Worm (Caenorhabditis elegans) whole organism, young adult: Measurements from ENCODE around the gene skr-8.

Source experiments
- B0019.2 ChIP-seq: fragments of 200-800 bp; sonication (Bioruptor generic); conservative IDR thresholded peaks from 2 replicates; pipeline ENCODE4 v1.3.6; 2022; ENCODE audit warnings: missing genetic modification reagents, missing genetic modification characterization, missing compliant biosample characterization
- B0261.1 ChIP-seq: sonication (generic microtip); optimal IDR thresholded peaks from 2 replicates; lab custom pipeline; 2016; ENCODE audit warnings: mild to moderate bottlenecking, missing genetic modification characterization, moderate library complexity, missing compliant biosample characterization
- B0336.3 ChIP-seq: fragments of 200-800 bp; sonication (Bioruptor generic); IDR thresholded peaks from 2 replicates; pipeline ENCODE4 v1.3.6; 2022; ENCODE audit warnings: missing genetic modification characterization, missing compliant biosample characterization
- D2030.7 ChIP-seq: fragments of 200-800 bp; sonication (Bioruptor generic); IDR thresholded peaks from 2 replicates; pipeline ENCODE4 v1.3.6; 2022; ENCODE audit warnings: missing genetic modification reagents, missing genetic modification characterization, missing compliant biosample characterization
- F23B12.7 ChIP-seq: sonication (generic microtip); optimal IDR thresholded peaks from 2 replicates; lab custom pipeline; 2017; ENCODE audit warnings: missing genetic modification characterization, mild to moderate bottlenecking, missing compliant biosample characterization, antibody characterized with exemption, moderate library complexity; ENCODE audit not compliant: insufficient read depth
- F57C9.4 ChIP-seq: sonication (generic microtip); optimal IDR thresholded peaks from 2 replicates; lab custom pipeline; 2017; ENCODE audit warnings: mild to moderate bottlenecking, missing genetic modification characterization, missing compliant biosample characterization
- Y53F4B.3 ChIP-seq: fragments of 200-800 bp; sonication (Bioruptor generic); IDR thresholded peaks from 2 replicates; pipeline ENCODE4 v1.3.6; 2022; ENCODE audit warnings: missing genetic modification reagents, missing genetic modification characterization, missing compliant biosample characterization
- Y53G8AR.9 ChIP-seq: fragments of 200-800 bp; sonication (Bioruptor generic); conservative IDR thresholded peaks from 2 replicates; pipeline ENCODE4 v1.3.6; 2022; ENCODE audit warnings: missing genetic modification reagents, missing genetic modification characterization, missing compliant biosample characterization
- Y79H2A.3 ChIP-seq: fragments of 200-800 bp; sonication (Bioruptor generic); conservative IDR thresholded peaks from 2 replicates; pipeline ENCODE4 v1.3.6; 2022; ENCODE audit warnings: missing genetic modification reagents, missing genetic modification characterization, missing compliant biosample characterization
- attf-5 ChIP-seq: fragments of 200-800 bp; sonication (Bioruptor generic); optimal IDR thresholded peaks from 2 replicates; lab custom pipeline; 2018; ENCODE audit warnings: mild to moderate bottlenecking, missing genetic modification characterization, missing compliant biosample characterization
- cebp-1 ChIP-seq, 2 experiments: fragments of 200-800 bp in 1 of 2; sonication (Bioruptor generic) in 1 of 2; sonication (generic microtip) in 1 of 2; IDR thresholded peaks in 1 of 2; optimal IDR thresholded peaks in 1 of 2; 2 replicates each; pipeline versions ENCODE4 v1.3.6 to Lab custom; 2017 to 2022; ENCODE audit warnings: missing compliant biosample characterization in 2 of 2, missing genetic modification characterization in 2 of 2, mild to moderate bottlenecking in 1 of 2, missing genetic modification reagents in 1 of 2, moderate library complexity in 1 of 2
- cebp-2 ChIP-seq: fragments of 200-800 bp; sonication (Bioruptor generic); IDR thresholded peaks from 2 replicates; pipeline ENCODE4 v1.3.6; 2022; ENCODE audit warnings: missing genetic modification characterization, missing compliant biosample characterization
- ceh-40 ChIP-seq: fragments of 200-800 bp; sonication (Bioruptor generic); IDR thresholded peaks from 2 replicates; pipeline ENCODE4 v1.3.6; 2022; ENCODE audit warnings: missing genetic modification characterization, missing compliant biosample characterization
- ceh-79 ChIP-seq: sonication (generic microtip); optimal IDR thresholded peaks from 2 replicates; lab custom pipeline; 2017; ENCODE audit warnings: mild to moderate bottlenecking, missing genetic modification characterization, missing compliant biosample characterization
- fkh-3 ChIP-seq: sonication (generic microtip); optimal IDR thresholded peaks from 2 replicates; lab custom pipeline; 2016; ENCODE audit warnings: mild to moderate bottlenecking, missing genetic modification characterization, missing compliant biosample characterization
- him-1 ChIP-seq: sonication (generic microtip); optimal IDR thresholded peaks from 2 replicates; lab custom pipeline; 2016; ENCODE audit warnings: missing genotype, missing genetic modification reagents, missing genetic modification characterization, missing compliant biosample characterization
- hrde-1 ChIP-seq: sonication (generic microtip); optimal IDR thresholded peaks from 2 replicates; lab custom pipeline; 2016; ENCODE audit warnings: missing genetic modification characterization, mild to moderate bottlenecking, missing compliant biosample characterization, moderate library complexity, missing genotype, missing genetic modification reagents, borderline replicate concordance
- hsf-1 ChIP-seq: fragments of 200-800 bp; sonication (Bioruptor generic); IDR thresholded peaks from 2 replicates; pipeline ENCODE4 v1.3.6; 2022; ENCODE audit warnings: missing genetic modification reagents, missing genetic modification characterization, missing compliant biosample characterization
- lag-1 ChIP-seq: fragments of 200-800 bp; sonication (Bioruptor generic); IDR thresholded peaks from 2 replicates; pipeline ENCODE4 v1.3.6; 2022; ENCODE audit warnings: missing genetic modification reagents, missing genetic modification characterization, missing compliant biosample characterization
- lin-35 ChIP-seq, 3 experiments: fragments of 150-350 bp in 2 of 3; sonication (generic microtip) in 1 of 3; optimal IDR thresholded peaks; 2 replicates each; lab custom pipeline; 2014 to 2018; ENCODE audit warnings: missing biosample characterization in 3 of 3, missing genetic modification characterization in 3 of 3, missing genetic modification reagents in 3 of 3
- madf-10 ChIP-seq: sonication (generic microtip); optimal IDR thresholded peaks from 2 replicates; lab custom pipeline; 2016; ENCODE audit warnings: mild to moderate bottlenecking, missing genetic modification characterization, missing compliant biosample characterization
- madf-6 ChIP-seq: fragments of 200-800 bp; sonication (Bioruptor generic); IDR thresholded peaks from 2 replicates; pipeline ENCODE4 v1.3.6; 2022; ENCODE audit warnings: missing genetic modification reagents, missing genetic modification characterization, missing compliant biosample characterization
- madf-8 ChIP-seq: fragments of 200-800 bp; sonication (Bioruptor generic); conservative IDR thresholded peaks from 2 replicates; pipeline ENCODE4 v1.3.6; 2022; ENCODE audit warnings: missing genetic modification reagents, missing genetic modification characterization, missing compliant biosample characterization
- mes-4 ChIP-seq: sonication (generic microtip); optimal IDR thresholded peaks from 2 replicates; lab custom pipeline; 2016; ENCODE audit warnings: missing genotype, missing genetic modification characterization, missing compliant biosample characterization
- nfya-1 ChIP-seq: sonication (generic microtip); optimal IDR thresholded peaks from 2 replicates; lab custom pipeline; 2017; ENCODE audit warnings: antibody characterized with exemption, missing compliant biosample characterization, missing genetic modification characterization, borderline replicate concordance; ENCODE audit not compliant: insufficient read depth
- nhr-120 ChIP-seq: fragments of 200-800 bp; sonication (Bioruptor generic); IDR thresholded peaks from 2 replicates; pipeline ENCODE4 v1.3.6; 2022; ENCODE audit warnings: missing genetic modification characterization, missing compliant biosample characterization
- nhr-80 ChIP-seq: sonication (generic microtip); optimal IDR thresholded peaks from 2 replicates; lab custom pipeline; 2016; ENCODE audit warnings: missing genetic modification characterization, missing compliant biosample characterization
- snpc-1.3 ChIP-seq: sonication (generic microtip); optimal IDR thresholded peaks from 2 replicates; lab custom pipeline; 2017; ENCODE audit warnings: missing genetic modification characterization, mild to moderate bottlenecking, missing compliant biosample characterization, antibody characterized with exemption, moderate library complexity, missing genotype, missing genetic modification reagents; ENCODE audit not compliant: insufficient read depth
- snpc-4 ChIP-seq, 5 experiments: fragments of 150-350 bp in 1 of 5; sonication (generic microtip) in 4 of 5; optimal IDR thresholded peaks; 2 replicates each; lab custom pipeline; 2014 to 2018; ENCODE audit warnings: missing genetic modification characterization in 5 of 5, missing biosample characterization in 3 of 5, antibody characterized with exemption in 2 of 5, mild to moderate bottlenecking in 2 of 5, missing compliant biosample characterization in 2 of 5, missing genotype in 2 of 5, moderate library complexity in 2 of 5, missing genetic modification reagents in 1 of 5
- tbp1 ChIP-seq: fragments of 200-800 bp; sonication (Bioruptor generic); optimal IDR thresholded peaks from 2 replicates; lab custom pipeline; 2018; ENCODE audit warnings: mild to moderate bottlenecking, missing genetic modification characterization, missing compliant biosample characterization
- unc-130 ChIP-seq: sonication (generic microtip); optimal IDR thresholded peaks from 2 replicates; lab custom pipeline; 2016; ENCODE audit warnings: missing genetic modification reagents, missing genetic modification characterization, missing compliant biosample characterization
- xnd-1 ChIP-seq: sonication (generic microtip); optimal IDR thresholded peaks from 2 replicates; lab custom pipeline; 2016; ENCODE audit warnings: missing genotype, missing genetic modification reagents, missing genetic modification characterization, missing compliant biosample characterization
- ztf-25 ChIP-seq: fragments of 200-800 bp; sonication (Bioruptor generic); IDR thresholded peaks from 2 replicates; pipeline ENCODE4 v1.3.6; 2022; ENCODE audit warnings: missing genetic modification reagents, missing genetic modification characterization, missing compliant biosample characterization
- ztf-28 ChIP-seq: fragments of 200-800 bp; sonication (Bioruptor generic); IDR thresholded peaks from 2 replicates; pipeline ENCODE4 v1.3.6; 2022; ENCODE audit warnings: missing genetic modification reagents, missing genetic modification characterization, missing compliant biosample characterization

skr-8 gene

DNA sequence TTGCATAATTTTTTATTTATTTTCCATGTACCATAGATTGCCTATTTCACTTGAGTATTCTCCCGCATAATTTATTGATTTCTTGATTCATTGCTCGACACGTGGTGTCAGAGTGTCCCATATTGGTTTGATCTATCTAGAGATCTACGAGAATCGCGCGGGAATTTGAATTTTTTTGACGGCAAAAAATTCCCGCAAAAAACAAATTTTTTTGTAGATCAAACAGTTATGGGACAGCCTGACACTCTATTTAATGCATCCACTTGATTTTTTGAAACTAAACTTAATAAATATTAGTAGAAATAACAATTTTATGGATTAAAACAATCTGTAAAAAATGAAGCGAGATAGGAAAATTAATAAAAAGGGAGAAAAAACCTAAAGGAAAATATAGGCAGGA is 39.7 kb downstream of the skr-8 start (continued):
- 0 out of 2 replicates have a peak, but pooled peaks have one; percentile 46 for TF ChIP-seq Y79H2A.3 (GFP tag; lab: Robert Waterston, UW)
- no peak for TF ChIP-seq madf-10
- TF ChIP-seq unc-130 (GFP tag; lab: Kevin White, UChicago), result no peak
- TF ChIP-seq cebp-1 (GFP tag; IDR thresholded peaks at IDR 0.05; lab: Robert Waterston, UW), result no peak
- no peak for TF ChIP-seq cebp-1 (tag; optimal IDR thresholded peaks at IDR 0.05; lab: Kevin White, UChicago)
- TF ChIP-seq hrde-1 (tag; lab: Kevin White, UChicago), result no peak
- TF ChIP-seq ztf-25 (GFP tag; lab: Robert Waterston, UW), result no peak
- no peak for TF ChIP-seq fkh-3 (tag; lab: Kevin White, UChicago)
- no peak for TF ChIP-seq ceh-40 (GFP tag; lab: Robert Waterston, UW)
- no peak for TF ChIP-seq snpc-1.3 (tag; lab: Kevin White, UChicago)
- TF ChIP-seq mes-4 (tag; lab: Kevin White, UChicago), result no peak
- peak; percentile 56 for TF ChIP-seq xnd-1 (tag; lab: Kevin White, UChicago)
- no peak for TF ChIP-seq B0019.2
- no peak for TF ChIP-seq nhr-80
- no peak for TF ChIP-seq cebp-2 (GFP tag; lab: Robert Waterston, UW)
- TF ChIP-seq F57C9.4 (tag; lab: Kevin White, UChicago), result no peak
- TF ChIP-seq him-1, result no peak
- TF ChIP-seq madf-6 (GFP tag; lab: Robert Waterston, UW), result peak; percentile 74
- TF ChIP-seq B0336.3 (GFP tag; lab: Robert Waterston, UW), result 0 out of 2 replicates have a peak, but pooled peaks have one; percentile 12
- TF ChIP-seq madf-8 (GFP tag; lab: Robert Waterston, UW), result peak; percentile 61
- no peak for TF ChIP-seq F23B12.7
- TF ChIP-seq nfya-1 (tag; lab: Kevin White, UChicago), result no peak
- no peak for TF ChIP-seq ztf-28 (GFP tag; lab: Robert Waterston, UW)
- TF ChIP-seq ceh-79 (tag; lab: Kevin White, UChicago), result no peak
- peak; percentile 25 for TF ChIP-seq tbp1 (GFP tag; lab: Kevin White, UChicago)
- TF ChIP-seq snpc-4 (GFP tag; optimal IDR thresholded peaks at IDR 0.05; lab: Kevin White, UChicago), result no peak
- TF ChIP-seq snpc-4 (tag; optimal IDR thresholded peaks at IDR 0.05; lab: Kevin White, UChicago), result peak in 2 of 4 experiments; percentile 46 to 79
- TF ChIP-seq hsf-1, result no peak

DNA sequence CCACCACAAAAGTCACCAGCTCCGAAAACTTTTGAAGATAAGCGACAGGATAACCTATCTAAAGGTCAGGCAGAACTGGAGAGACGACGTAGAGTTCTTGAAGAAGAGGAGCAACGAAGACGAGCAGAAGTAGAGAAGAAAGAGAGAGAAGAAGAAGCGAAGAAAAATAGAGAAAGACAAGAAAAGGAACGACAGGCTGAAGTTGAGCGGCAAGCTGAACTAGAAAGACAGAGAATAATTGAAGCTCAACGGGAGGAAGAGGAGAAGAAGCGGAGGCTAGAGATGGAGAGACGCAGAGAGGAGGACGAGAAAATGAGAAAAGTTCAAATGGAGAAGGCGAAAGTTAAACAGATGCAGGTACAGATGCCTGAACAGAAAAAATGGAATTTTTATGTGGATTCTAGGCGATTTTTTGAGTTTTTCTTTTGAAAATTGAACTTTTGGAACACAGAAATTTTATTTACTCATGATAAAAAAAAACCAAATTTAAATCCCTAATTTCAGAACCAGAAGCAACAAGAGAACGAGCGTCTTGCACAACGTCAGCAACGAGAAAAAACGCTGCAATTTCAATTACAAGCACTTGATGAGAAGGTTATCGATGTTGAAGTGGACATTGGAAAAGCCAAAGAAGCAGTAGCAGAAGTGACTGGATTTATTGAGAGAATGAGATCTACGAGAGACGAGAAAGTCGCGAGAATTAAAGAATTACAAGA is 44.4 kb downstream of the skr-8 start:
- TF ChIP-seq lag-1 (no peak), B0261.1 (tag; lab: Kevin White, UChicago) (no peak), nhr-120 (no peak), lin-35 (GFP tag; optimal IDR thresholded peaks at IDR 0.05; lab: Kevin White, UChicago) (no peak), D2030.7 (GFP tag; lab: Robert Waterston, UW) (no peak), ztf-28 (GFP tag; lab: Robert Waterston, UW) (no peak), Y53F4B.3 (GFP tag; lab: Robert Waterston, UW) (no peak), attf-5 (no peak), Y53G8AR.9 (GFP tag; lab: Robert Waterston, UW) (no peak)
